Worm (Caenorhabditis elegans) whole organism, L1 larva: Measurements from ENCODE around the gene trpp-12.

Experiments used
- C04F5.9 ChIP-seq: sonication (generic microtip); optimal IDR thresholded peaks from 2 replicates; lab custom pipeline; 2016; ENCODE audit warnings: missing genetic modification characterization, missing compliant biosample characterization
- C34B4.2 ChIP-seq: sonication (generic microtip); optimal IDR thresholded peaks from 2 replicates; lab custom pipeline; 2017; ENCODE audit warnings: mild to moderate bottlenecking, missing genetic modification characterization, missing compliant biosample characterization
- F16B12.6 ChIP-seq: fragments of 150-350 bp; optimal IDR thresholded peaks from 2 replicates; lab custom pipeline; 2014; ENCODE audit warnings: missing biosample characterization, missing genetic modification characterization
- Y116A8C.19 ChIP-seq: sonication (generic microtip); optimal IDR thresholded peaks from 2 replicates; lab custom pipeline; 2016; ENCODE audit warnings: missing compliant biosample characterization, missing genetic modification characterization, borderline replicate concordance
- aha-1 ChIP-seq: fragments of 150-350 bp; optimal IDR thresholded peaks from 2 replicates; lab custom pipeline; 2014; ENCODE audit warnings: missing biosample characterization, missing genetic modification characterization
- ama-1 ChIP-seq: fragments of 150-350 bp; optimal IDR thresholded peaks from 2 replicates; lab custom pipeline; 2014
- blmp-1 ChIP-seq: fragments of 150-350 bp; optimal IDR thresholded peaks from 2 replicates; lab custom pipeline; 2014; ENCODE audit warnings: missing biosample characterization, missing genetic modification characterization
- ceh-63 ChIP-seq: fragments of 200-800 bp; sonication (Bioruptor generic); optimal IDR thresholded peaks from 2 replicates; lab custom pipeline; 2018; ENCODE audit warnings: mild to moderate bottlenecking, missing genetic modification characterization, missing compliant biosample characterization
- ceh-90 ChIP-seq: sonication (generic microtip); optimal IDR thresholded peaks from 2 replicates; lab custom pipeline; 2016; ENCODE audit warnings: missing genetic modification characterization, missing compliant biosample characterization
- ces-1 ChIP-seq: fragments of 150-350 bp; optimal IDR thresholded peaks from 2 replicates; lab custom pipeline; 2014; ENCODE audit warnings: missing biosample characterization, missing genetic modification reagents, missing genetic modification characterization
- dpl-1 ChIP-seq, 3 experiments: fragments of 150-350 bp in 2 of 3; sonication (generic microtip) in 1 of 3; optimal IDR thresholded peaks; 2 replicates each; lab custom pipeline; 2014 to 2017; ENCODE audit warnings: missing biosample characterization in 3 of 3, missing genetic modification characterization in 3 of 3, missing genetic modification reagents in 3 of 3
- dsc-1 ChIP-seq: sonication (generic microtip); optimal IDR thresholded peaks from 2 replicates; lab custom pipeline; 2016; ENCODE audit warnings: mild to moderate bottlenecking, missing genetic modification characterization, missing compliant biosample characterization
- efl-1 ChIP-seq, 4 experiments: fragments of 150-350 bp; optimal IDR thresholded peaks in 3 of 4; peaks in 1 of 4; 1 replicate in 1 of 4; 2 replicates in 3 of 4; lab custom pipeline; 2014; ENCODE audit warnings: missing biosample characterization in 2 of 4, missing genetic modification characterization in 2 of 4, missing genetic modification reagents in 2 of 4
- efl-3 ChIP-seq: fragments of 200-800 bp; sonication (Bioruptor generic); optimal IDR thresholded peaks from 2 replicates; lab custom pipeline; 2018; ENCODE audit warnings: mild to moderate bottlenecking, missing genetic modification characterization, missing compliant biosample characterization
- egl-13 ChIP-seq: sonication (generic microtip); optimal IDR thresholded peaks from 2 replicates; lab custom pipeline; 2016; ENCODE audit warnings: missing genotype, missing genetic modification reagents, missing genetic modification characterization, missing compliant biosample characterization
- egl-27 ChIP-seq, 2 experiments: fragments of 150-350 bp in 1 of 2; sonication (generic microtip); optimal IDR thresholded peaks; 3 replicates each; lab custom pipeline; 2017 to 2018; ENCODE audit warnings: missing biosample characterization in 2 of 2, missing genetic modification characterization in 2 of 2, missing genetic modification reagents in 2 of 2
- elt-2 ChIP-seq: sonication (generic microtip); optimal IDR thresholded peaks from 2 replicates; lab custom pipeline; 2016; ENCODE audit warnings: missing genetic modification characterization, mild to moderate bottlenecking, inconsistent platforms, missing compliant biosample characterization, missing genetic modification reagents
- elt-3 ChIP-seq, 6 experiments: fragments of 150-350 bp in 1 of 6; sonication (generic microtip); optimal IDR thresholded peaks; 2 replicates each; lab custom pipeline; 2017 to 2018; ENCODE audit warnings: missing biosample characterization in 6 of 6, missing genetic modification characterization in 6 of 6, inconsistent platforms in 1 of 6
- fkh-10 ChIP-seq: sonication (generic microtip); optimal IDR thresholded peaks from 2 replicates; lab custom pipeline; 2017; ENCODE audit warnings: missing biosample characterization, missing genetic modification reagents, missing genetic modification characterization
- irx-1 ChIP-seq: sonication (generic microtip); optimal IDR thresholded peaks from 2 replicates; lab custom pipeline; 2016; ENCODE audit warnings: missing genetic modification characterization, missing compliant biosample characterization
- isw-1 ChIP-seq: fragments of 200-800 bp; sonication (Bioruptor generic); IDR thresholded peaks from 2 replicates; pipeline ENCODE4 v1.3.6; 2022; ENCODE audit warnings: missing genetic modification characterization, missing compliant biosample characterization
- lin-13 ChIP-seq: fragments of 150-350 bp; optimal IDR thresholded peaks from 2 replicates; lab custom pipeline; 2014; ENCODE audit warnings: missing biosample characterization, missing genetic modification reagents, missing genetic modification characterization
- lin-14 ChIP-seq: fragments of 200-800 bp; sonication (Bioruptor generic); optimal IDR thresholded peaks from 2 replicates; lab custom pipeline; 2018; ENCODE audit warnings: mild to moderate bottlenecking, missing genetic modification characterization, moderate library complexity, missing compliant biosample characterization
- lin-35 ChIP-seq, 2 experiments: fragments of 150-350 bp; optimal IDR thresholded peaks; 2 replicates each; lab custom pipeline; 2014; ENCODE audit warnings: missing biosample characterization in 2 of 2, missing genetic modification characterization in 2 of 2, missing genetic modification reagents in 2 of 2
- lir-3 ChIP-seq: sonication (generic microtip); optimal IDR thresholded peaks from 2 replicates; lab custom pipeline; 2016; ENCODE audit warnings: mild to moderate bottlenecking, missing genetic modification characterization, moderate library complexity, missing compliant biosample characterization; ENCODE audit not compliant: poor library complexity
- lsy-2 ChIP-seq, 2 experiments: fragments of 150-350 bp; optimal IDR thresholded peaks; 2 replicates each; lab custom pipeline; 2014; ENCODE audit warnings: missing biosample characterization in 2 of 2, missing genetic modification characterization in 2 of 2
- mab-9 ChIP-seq: fragments of 200-800 bp; sonication (Bioruptor generic); IDR thresholded peaks from 2 replicates; pipeline ENCODE4 v1.3.6; 2022; ENCODE audit warnings: missing genetic modification reagents, missing genetic modification characterization, missing compliant biosample characterization
- mdl-1 ChIP-seq, 2 experiments: fragments of 150-350 bp; optimal IDR thresholded peaks; 2 replicates each; lab custom pipeline; 2014 to 2017; ENCODE audit warnings: missing biosample characterization in 2 of 2, missing genetic modification characterization in 2 of 2, inconsistent platforms in 1 of 2
- mef-2 ChIP-seq: fragments of 150-350 bp; optimal IDR thresholded peaks from 2 replicates; lab custom pipeline; 2014; ENCODE audit warnings: missing biosample characterization, missing genetic modification characterization
- mep-1 ChIP-seq: fragments of 150-350 bp; optimal IDR thresholded peaks from 2 replicates; lab custom pipeline; 2014; ENCODE audit warnings: missing biosample characterization, missing genetic modification characterization
- nhr-12 ChIP-seq: sonication (generic microtip); optimal IDR thresholded peaks from 2 replicates; lab custom pipeline; 2017; ENCODE audit warnings: missing biosample characterization, missing genetic modification characterization
- nhr-19 ChIP-seq: fragments of 200-800 bp; sonication (Bioruptor generic); conservative IDR thresholded peaks from 2 replicates; pipeline ENCODE4 v1.3.6; 2022; ENCODE audit warnings: missing genetic modification characterization, missing compliant biosample characterization
- nhr-20 ChIP-seq: sonication (generic microtip); optimal IDR thresholded peaks from 2 replicates; lab custom pipeline; 2016; ENCODE audit warnings: mild to moderate bottlenecking, missing genetic modification characterization, missing compliant biosample characterization
- nhr-237 ChIP-seq: fragments of 150-350 bp; optimal IDR thresholded peaks from 2 replicates; lab custom pipeline; 2014; ENCODE audit warnings: missing biosample characterization, missing genetic modification characterization
- nhr-71 ChIP-seq: sonication (generic microtip); optimal IDR thresholded peaks from 2 replicates; lab custom pipeline; 2016; ENCODE audit warnings: mild to moderate bottlenecking, missing genetic modification characterization, moderate library complexity, missing compliant biosample characterization
- nhr-76 ChIP-seq: sonication (generic microtip); optimal IDR thresholded peaks from 2 replicates; lab custom pipeline; 2017; ENCODE audit warnings: missing biosample characterization, missing genetic modification characterization
- nhr-84 ChIP-seq: sonication (generic microtip); optimal IDR thresholded peaks from 2 replicates; lab custom pipeline; 2017; ENCODE audit warnings: missing biosample characterization, missing genetic modification characterization
- nhr-85 ChIP-seq: sonication (generic microtip); peaks from one replicate; lab custom pipeline; 2016; ENCODE audit warnings: missing genetic modification characterization, inconsistent platforms, missing compliant biosample characterization
- nhr-90 ChIP-seq: sonication (generic microtip); optimal IDR thresholded peaks from 2 replicates; lab custom pipeline; 2016; ENCODE audit warnings: mild to moderate bottlenecking, missing genetic modification characterization, missing compliant biosample characterization; ENCODE audit not compliant: poor library complexity
- rnt-1 ChIP-seq: sonication (generic microtip); optimal IDR thresholded peaks from 2 replicates; lab custom pipeline; 2016; ENCODE audit warnings: mild to moderate bottlenecking, missing genetic modification characterization, moderate library complexity, missing compliant biosample characterization
- snpc-4 ChIP-seq: fragments of 150-350 bp; optimal IDR thresholded peaks from 2 replicates; lab custom pipeline; 2014; ENCODE audit warnings: missing biosample characterization, missing genetic modification characterization
- sptf-1 ChIP-seq: fragments of 150-350 bp; optimal IDR thresholded peaks from 2 replicates; lab custom pipeline; 2014; ENCODE audit warnings: missing biosample characterization, missing genetic modification characterization
- sup-37 ChIP-seq: fragments of 200-800 bp; sonication (Bioruptor generic); optimal IDR thresholded peaks from 2 replicates; lab custom pipeline; 2018; ENCODE audit warnings: mild to moderate bottlenecking, missing genetic modification characterization, missing compliant biosample characterization
- tbx-2 ChIP-seq: sonication (generic microtip); optimal IDR thresholded peaks from 2 replicates; lab custom pipeline; 2016; ENCODE audit warnings: missing genetic modification characterization, missing compliant biosample characterization
- tlp-1 ChIP-seq: fragments of 150-350 bp; optimal IDR thresholded peaks from 2 replicates; lab custom pipeline; 2014; ENCODE audit warnings: missing biosample characterization, missing genetic modification characterization
- unc-130 ChIP-seq: fragments of 150-350 bp; optimal IDR thresholded peaks from 2 replicates; lab custom pipeline; 2017; ENCODE audit warnings: missing biosample characterization, missing genetic modification characterization, inconsistent platforms
- unc-30 ChIP-seq: sonication (generic microtip); optimal IDR thresholded peaks from 2 replicates; lab custom pipeline; 2017; ENCODE audit warnings: missing biosample characterization, missing genetic modification characterization
- unc-98 ChIP-seq: fragments of 200-800 bp; sonication (Bioruptor generic); IDR thresholded peaks from 2 replicates; pipeline ENCODE4 v1.3.6; 2022; ENCODE audit warnings: missing genetic modification characterization, missing compliant biosample characterization
- ztf-4 ChIP-seq: fragments of 150-350 bp; optimal IDR thresholded peaks from 2 replicates; lab custom pipeline; 2014; ENCODE audit warnings: missing biosample characterization, missing genetic modification characterization

trpp-12 gene

ce11 chrX:2386922-2387566, 22.4 kb upstream of the trpp-12 start:
- peak; percentile 5 for TF ChIP-seq nhr-71
- no peak for TF ChIP-seq mef-2 (tag; lab: Kevin White, UChicago)
- TF ChIP-seq sptf-1 (tag; lab: Kevin White, UChicago): no peak
- TF ChIP-seq dsc-1 (tag; lab: Kevin White, UChicago): no peak
- TF ChIP-seq F16B12.6 (tag; lab: Kevin White, UChicago): no peak
- TF ChIP-seq blmp-1: peak; percentile 79
- no peak for TF ChIP-seq Y116A8C.19 (tag; lab: Kevin White, UChicago)
- TF ChIP-seq lsy-2 (tag; optimal IDR thresholded peaks at IDR 0.05; lab: Kevin White, UChicago): no peak
- TF ChIP-seq mdl-1 (tag; optimal IDR thresholded peaks at IDR 0.05; lab: Kevin White, UChicago): no peak
- TF ChIP-seq nhr-237 (tag; lab: Kevin White, UChicago): no peak
- TF ChIP-seq dpl-1 (GFP tag; optimal IDR thresholded peaks at IDR 0.05; lab: Kevin White, UChicago): no peak
- no peak for TF ChIP-seq tlp-1
- peak; percentile 83 for TF ChIP-seq nhr-85 (tag; lab: Kevin White, UChicago)
- no peak for TF ChIP-seq C04F5.9
- TF ChIP-seq lin-14 (GFP tag; lab: Kevin White, UChicago): no peak
- TF ChIP-seq ama-1: no peak
- no peak for TF ChIP-seq lir-3
- TF ChIP-seq elt-2 (tag; lab: Kevin White, UChicago): no peak
- no peak for TF ChIP-seq egl-27 (tag; optimal IDR thresholded peaks at IDR 0.05; lab: Kevin White, UChicago)
- no peak for TF ChIP-seq lin-35 (GFP tag; optimal IDR thresholded peaks at IDR 0.05; lab: Kevin White, UChicago)
- peak in 1 of 6 experiments; percentile 54 for TF ChIP-seq elt-3 (tag; optimal IDR thresholded peaks at IDR 0.05; lab: Kevin White, UChicago)
- TF ChIP-seq lin-13 (GFP tag; lab: Kevin White, UChicago): no peak

- no peak for TF ChIP-seq unc-30 (tag; lab: Kevin White, UChicago)
- no peak for TF ChIP-seq mab-9 (GFP tag; lab: Robert Waterston, UW)
- TF ChIP-seq lin-14 (GFP tag; lab: Kevin White, UChicago): no peak
- TF ChIP-seq C34B4.2 (tag; lab: Kevin White, UChicago): no peak
- TF ChIP-seq rnt-1: no peak
- no peak for TF ChIP-seq efl-1 (optimal IDR thresholded peaks at IDR 0.05; lab: Kevin White, UChicago)
- no peak for TF ChIP-seq efl-1 (GFP tag; optimal IDR thresholded peaks at IDR 0.05 in 1 of 2; lab: Kevin White, UChicago)
- no peak for TF ChIP-seq C04F5.9
- TF ChIP-seq nhr-90 (tag; lab: Kevin White, UChicago): no peak
- TF ChIP-seq tbx-2: no peak
These were observed 14.5 kb upstream of the trpp-12 start, which contains the start of gene C43H6.6 for ce11 chrX:2394983-2395382. TSS of gene C43H6.6 (plus strand) at chrX:2395283.

- no peak for TF ChIP-seq nhr-84 (tag; lab: Kevin White, UChicago)
- peak; percentile 16 for TF ChIP-seq irx-1
- TF ChIP-seq nhr-19 (GFP tag; lab: Robert Waterston, UW): peak; percentile 30; the same call in 1 of the 2 replicates
- TF ChIP-seq nhr-76 (tag; lab: Kevin White, UChicago): no peak
- peak; percentile 74 for TF ChIP-seq nhr-20 (tag; lab: Kevin White, UChicago)
- TF ChIP-seq mep-1 (tag; lab: Kevin White, UChicago): peak; percentile 68
- no peak for TF ChIP-seq sup-37 (GFP tag; lab: Kevin White, UChicago)
- no peak for TF ChIP-seq fkh-10 (GFP tag; lab: Kevin White, UChicago)
- no peak for TF ChIP-seq ceh-63 (GFP tag; lab: Kevin White, UChicago)
- no peak for TF ChIP-seq lir-3
- TF ChIP-seq unc-98 (GFP tag; lab: Robert Waterston, UW): no peak
- peak; percentile 35 for TF ChIP-seq isw-1 (GFP tag; lab: Robert Waterston, UW)
- TF ChIP-seq nhr-12 (tag; lab: Kevin White, UChicago): no peak
- TF ChIP-seq C04F5.9: no peak
- TF ChIP-seq elt-2 (tag; lab: Kevin White, UChicago): peak; percentile 13
- no peak for TF ChIP-seq egl-13 (tag; lab: Kevin White, UChicago)
- TF ChIP-seq dsc-1 (tag; lab: Kevin White, UChicago): peak; percentile 28
- TF ChIP-seq ces-1: no peak
- no peak for TF ChIP-seq aha-1 (tag; lab: Kevin White, UChicago)
- no peak for TF ChIP-seq unc-130 (tag; lab: Kevin White, UChicago)
- no peak for TF ChIP-seq ceh-90 (tag; lab: Kevin White, UChicago)
- TF ChIP-seq efl-3 (GFP tag; lab: Kevin White, UChicago): no peak
- no peak for TF ChIP-seq lin-13 (GFP tag; lab: Kevin White, UChicago)
- peak; percentile 43 for TF ChIP-seq snpc-4 (tag; lab: Kevin White, UChicago)
- no peak for TF ChIP-seq ztf-4 (tag; lab: Kevin White, UChicago)
- no peak for TF ChIP-seq dpl-1 (GFP tag; optimal IDR thresholded peaks at IDR 0.05; lab: Kevin White, UChicago)
- TF ChIP-seq mef-2 (tag; lab: Kevin White, UChicago): no peak
These were observed 7.6 kb upstream of the trpp-12 start, which contains the start of gene dhhc-9 for ce11 chrX:2401883-2402282. TSS of gene dhhc-9 (minus strand) at chrX:2402036.
